Worm (Caenorhabditis elegans) whole organism, L4 larva: ENCODE data around the gene ZK632.11.

ENCODE experiments used
- D1046.2 ChIP-seq: fragments of 200-800 bp; sonication (Bioruptor generic); IDR thresholded peaks from 2 replicates; pipeline ENCODE4 v1.3.6; 2022; ENCODE audit warnings: missing genetic modification characterization, missing compliant biosample characterization
- F49E8.2 ChIP-seq: sonication (generic microtip); optimal IDR thresholded peaks from 2 replicates; lab custom pipeline; 2016; ENCODE audit warnings: missing compliant biosample characterization, mild to moderate bottlenecking, missing genetic modification characterization, borderline replicate concordance
- ceh-28 ChIP-seq: fragments of 150-350 bp; optimal IDR thresholded peaks from 2 replicates; lab custom pipeline; 2014; ENCODE audit warnings: missing biosample characterization, missing genetic modification reagents, missing genetic modification characterization
- ceh-82 ChIP-seq: sonication (generic microtip); optimal IDR thresholded peaks from 2 replicates; lab custom pipeline; 2017; ENCODE audit warnings: missing biosample characterization, missing genetic modification characterization
- daf-12 ChIP-seq: fragments of 150-350 bp; optimal IDR thresholded peaks from 2 replicates; lab custom pipeline; 2014; ENCODE audit warnings: missing biosample characterization, missing genetic modification reagents, missing genetic modification characterization
- daf-16 ChIP-seq, 3 experiments: sonication (generic microtip); optimal IDR thresholded peaks; 2 replicates each; lab custom pipeline; 2016 to 2017; ENCODE audit warnings: missing genetic modification characterization in 3 of 3, missing genetic modification reagents in 3 of 3, mild to moderate bottlenecking in 2 of 3, missing compliant biosample characterization in 2 of 3, missing biosample characterization in 1 of 3, moderate library complexity in 1 of 3
- duxl-1 ChIP-seq: sonication (generic microtip); optimal IDR thresholded peaks from 2 replicates; lab custom pipeline; 2016; ENCODE audit warnings: mild to moderate bottlenecking, missing genetic modification characterization, moderate library complexity, missing compliant biosample characterization; ENCODE audit not compliant: poor library complexity
- egl-27 ChIP-seq: sonication (generic microtip); optimal IDR thresholded peaks from 3 replicates; lab custom pipeline; 2017; ENCODE audit warnings: missing biosample characterization, missing genetic modification reagents, missing genetic modification characterization
- egl-43 ChIP-seq: fragments of 200-800 bp; sonication (Bioruptor generic); IDR thresholded peaks from 2 replicates; pipeline ENCODE4 v1.3.6; 2022; ENCODE audit warnings: missing genetic modification reagents, missing genetic modification characterization, missing compliant biosample characterization
- hlh-30 ChIP-seq: sonication (generic microtip); optimal IDR thresholded peaks from 2 replicates; lab custom pipeline; 2017; ENCODE audit warnings: antibody characterized with exemption, mild to moderate bottlenecking, missing genetic modification characterization, missing compliant biosample characterization; ENCODE audit not compliant: insufficient read depth
- jun-1 ChIP-seq: fragments of 150-350 bp; optimal IDR thresholded peaks from 2 replicates; lab custom pipeline; 2014; ENCODE audit warnings: missing biosample characterization, missing genetic modification reagents, missing genetic modification characterization
- lin-1 ChIP-seq: fragments of 200-800 bp; sonication (Bioruptor generic); IDR thresholded peaks from 2 replicates; pipeline ENCODE4 v1.3.6; 2022; ENCODE audit warnings: missing genetic modification reagents, missing genetic modification characterization, missing compliant biosample characterization
- lin-13 ChIP-seq: fragments of 150-350 bp; optimal IDR thresholded peaks from 2 replicates; lab custom pipeline; 2014; ENCODE audit warnings: missing biosample characterization, missing genetic modification reagents, missing genetic modification characterization
- lin-15B ChIP-seq: fragments of 150-350 bp; sonication (generic microtip); optimal IDR thresholded peaks from 3 replicates; lab custom pipeline; 2014; ENCODE audit warnings: missing biosample characterization, missing genetic modification characterization
- lin-29 ChIP-seq: fragments of 200-800 bp; sonication (Bioruptor generic); IDR thresholded peaks from 2 replicates; pipeline ENCODE4 v1.3.6; 2022; ENCODE audit warnings: missing genetic modification reagents, missing genetic modification characterization, missing compliant biosample characterization
- lin-39 ChIP-seq: fragments of 150-350 bp; optimal IDR thresholded peaks from 2 replicates; lab custom pipeline; 2014; ENCODE audit warnings: missing biosample characterization, missing genetic modification reagents, missing genetic modification characterization
- madf-9 ChIP-seq: fragments of 200-800 bp; sonication (Bioruptor generic); conservative IDR thresholded peaks from 2 replicates; pipeline ENCODE4 v1.3.6; 2022; ENCODE audit warnings: missing genetic modification reagents, missing genetic modification characterization, missing compliant biosample characterization
- mdl-1 ChIP-seq, 2 experiments: fragments of 150-350 bp in 1 of 2; sonication (generic microtip) in 1 of 2; optimal IDR thresholded peaks; 2 replicates each; lab custom pipeline; 2014 to 2017; ENCODE audit warnings: missing biosample characterization in 2 of 2, missing genetic modification characterization in 2 of 2
- nhr-11 ChIP-seq: fragments of 150-350 bp; optimal IDR thresholded peaks from 2 replicates; lab custom pipeline; 2014; ENCODE audit warnings: missing biosample characterization, missing genetic modification characterization
- nhr-111 ChIP-seq: fragments of 200-800 bp; sonication (Bioruptor generic); optimal IDR thresholded peaks from 2 replicates; lab custom pipeline; 2018; ENCODE audit warnings: mild to moderate bottlenecking, missing genetic modification characterization, missing compliant biosample characterization
- nhr-41 ChIP-seq: fragments of 200-800 bp; sonication (Bioruptor generic); IDR thresholded peaks from 2 replicates; pipeline ENCODE4 v1.3.6; 2022; ENCODE audit warnings: missing genetic modification reagents, missing genetic modification characterization, missing compliant biosample characterization
- nhr-42 ChIP-seq: fragments of 200-800 bp; sonication (Bioruptor generic); IDR thresholded peaks from 2 replicates; pipeline ENCODE4 v1.3.6; 2022; ENCODE audit warnings: missing genetic modification characterization, missing compliant biosample characterization
- nhr-48 ChIP-seq: sonication (generic microtip); optimal IDR thresholded peaks from 2 replicates; lab custom pipeline; 2016; ENCODE audit warnings: mild to moderate bottlenecking, missing genetic modification characterization, missing compliant biosample characterization
- nhr-6 ChIP-seq: fragments of 150-350 bp; optimal IDR thresholded peaks from 2 replicates; lab custom pipeline; 2014; ENCODE audit warnings: missing biosample characterization, missing genetic modification characterization
- nhr-77 ChIP-seq: fragments of 150-350 bp; optimal IDR thresholded peaks from 2 replicates; lab custom pipeline; 2014; ENCODE audit warnings: missing biosample characterization, missing genetic modification characterization
- pha-4 ChIP-seq, 2 experiments: fragments of 150-350 bp in 1 of 2; fragments of 200-800 bp in 1 of 2; sonication (Bioruptor generic) in 1 of 2; IDR thresholded peaks in 1 of 2; optimal IDR thresholded peaks in 1 of 2; 2 replicates each; pipeline versions ENCODE4 v1.3.6 to Lab custom; 2014 to 2022; ENCODE audit warnings: missing genetic modification characterization in 2 of 2, missing genetic modification reagents in 2 of 2, missing biosample characterization in 1 of 2, missing compliant biosample characterization in 1 of 2
- php-3 ChIP-seq: fragments of 200-800 bp; sonication (Bioruptor generic); IDR thresholded peaks from 2 replicates; pipeline ENCODE4 v1.3.6; 2022; ENCODE audit warnings: missing genetic modification reagents, missing genetic modification characterization, missing compliant biosample characterization
- saeg-2 ChIP-seq: fragments of 200-800 bp; sonication (Bioruptor generic); IDR thresholded peaks from 2 replicates; pipeline ENCODE4 v1.3.6; 2022; ENCODE audit warnings: missing genetic modification reagents, missing genetic modification characterization, missing compliant biosample characterization
- sdz-12 ChIP-seq: fragments of 200-800 bp; sonication (Bioruptor generic); optimal IDR thresholded peaks from 2 replicates; lab custom pipeline; 2018; ENCODE audit warnings: mild to moderate bottlenecking, missing genetic modification characterization, missing compliant biosample characterization
- skn-1 ChIP-seq: fragments of 150-350 bp; optimal IDR thresholded peaks from 2 replicates; lab custom pipeline; 2014; ENCODE audit warnings: missing biosample characterization, missing genetic modification characterization
- spr-1 ChIP-seq: sonication (generic microtip); optimal IDR thresholded peaks from 2 replicates; lab custom pipeline; 2016; ENCODE audit warnings: mild to moderate bottlenecking, missing genetic modification characterization, missing compliant biosample characterization
- tag-97 ChIP-seq: fragments of 200-800 bp; sonication (Bioruptor generic); IDR thresholded peaks from 2 replicates; pipeline ENCODE4 v1.3.6; 2022; ENCODE audit warnings: missing genetic modification characterization, missing compliant biosample characterization
- zfp-2 ChIP-seq: sonication (generic microtip); optimal IDR thresholded peaks from 2 replicates; lab custom pipeline; 2016; ENCODE audit warnings: mild to moderate bottlenecking, missing genetic modification characterization, missing compliant biosample characterization
- ztf-7 ChIP-seq: fragments of 150-350 bp; optimal IDR thresholded peaks from 2 replicates; lab custom pipeline; 2014; ENCODE audit warnings: missing biosample characterization, missing genetic modification characterization

ZK632.11 gene

ce11 chrIII:9867780-9868503 is 40.2 kb downstream of the ZK632.11 start, which contains the start of gene dhhc-4 (continued):
- TF ChIP-seq lin-13 (no peak), F49E8.2 (tag; lab: Kevin White, UChicago) (no peak), tag-97 (GFP tag; lab: Robert Waterston, UW) (0 out of 2 replicates have a peak, but pooled peaks have one; percentile 58), ceh-28 (no peak), nhr-42 (no peak)

- no peak for TF ChIP-seq nhr-111
- TF ChIP-seq php-3 (GFP tag; lab: Robert Waterston, UW): no peak
- TF ChIP-seq nhr-6: no peak
- no peak for TF ChIP-seq nhr-77 (tag; lab: Kevin White, UChicago)
- no peak for TF ChIP-seq egl-43 (GFP tag; lab: Robert Waterston, UW)
- no peak for TF ChIP-seq D1046.2 (GFP tag; lab: Robert Waterston, UW)
- no peak for TF ChIP-seq nhr-11 (tag; lab: Kevin White, UChicago)
- no peak for TF ChIP-seq lin-1 (GFP tag; lab: Robert Waterston, UW)
- TF ChIP-seq mdl-1 (tag; optimal IDR thresholded peaks at IDR 0.05; lab: Kevin White, UChicago): no peak
Measured at ce11 chrIII:9871032-9871431, 43.3 kb downstream of the ZK632.11 start, which contains the start of gene ZK757.1. Gene ZK757.1 (minus strand): TSS chrIII:9871132.

DNA sequence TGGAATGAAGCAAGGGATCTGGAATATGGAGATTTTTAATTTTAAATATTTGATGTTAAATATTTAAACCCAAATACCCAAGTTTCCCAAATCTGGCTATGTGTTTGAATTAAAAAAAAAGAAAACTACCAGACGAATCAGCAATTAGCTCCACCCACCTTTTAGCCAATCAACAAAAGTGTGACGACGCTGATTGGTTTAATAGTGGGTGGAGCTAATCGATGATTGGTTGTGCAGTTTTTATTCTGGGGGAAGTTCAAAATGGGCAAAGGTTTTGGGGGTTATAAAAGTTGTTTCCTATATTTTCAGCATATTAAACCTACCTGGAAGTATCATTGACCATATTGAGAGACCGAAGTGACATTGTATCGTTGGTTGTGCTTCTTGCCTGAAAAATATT is 46.8 kb downstream of the ZK632.11 start:
- TF ChIP-seq lin-39 (no peak), ceh-82 (no peak), zfp-2 (no peak), madf-9 (GFP tag; lab: Robert Waterston, UW) (no peak), ztf-7 (no peak), ceh-28 (no peak), daf-16 (GFP tag; optimal IDR thresholded peaks at IDR 0.05; lab: Kevin White, UChicago) (no peak), daf-16 (tag; optimal IDR thresholded peaks at IDR 0.05; lab: Kevin White, UChicago) (no peak), lin-15B (tag; lab: Kevin White, UChicago) (no peak), egl-27 (tag; lab: Kevin White, UChicago) (no peak), saeg-2 (GFP tag; lab: Robert Waterston, UW) (no peak), spr-1 (no peak), nhr-41 (GFP tag; lab: Robert Waterston, UW) (no peak), hlh-30 (tag; lab: Kevin White, UChicago) (no peak), jun-1 (tag; lab: Kevin White, UChicago) (no peak), duxl-1 (tag; lab: Kevin White, UChicago) (no peak), sdz-12 (GFP tag; lab: Kevin White, UChicago) (no peak)

- TF ChIP-seq nhr-48 (tag; lab: Kevin White, UChicago) (no peak), daf-12 (tag; lab: Kevin White, UChicago) (no peak), skn-1 (tag; lab: Kevin White, UChicago) (no peak), pha-4 (GFP tag; IDR thresholded peaks at IDR 0.05; lab: Robert Waterston, UW) (no peak), pha-4 (tag; optimal IDR thresholded peaks at IDR 0.05; lab: Kevin White, UChicago) (no peak), egl-27 (tag; lab: Kevin White, UChicago) (no peak), lin-29 (GFP tag; lab: Robert Waterston, UW) (no peak)
- TF ChIP-seq, all 104 proteins: peak for 0
Measured at ce11 chrIII:9876951-9877350, 49.2 kb downstream of the ZK632.11 start, which contains the start of gene ZK757.10. Gene ZK757.10 (plus strand): TSS chrIII:9877251.
